Worm (Caenorhabditis elegans): ENCODE data around the gene tir-1.

tir-1 gene

DNA sequence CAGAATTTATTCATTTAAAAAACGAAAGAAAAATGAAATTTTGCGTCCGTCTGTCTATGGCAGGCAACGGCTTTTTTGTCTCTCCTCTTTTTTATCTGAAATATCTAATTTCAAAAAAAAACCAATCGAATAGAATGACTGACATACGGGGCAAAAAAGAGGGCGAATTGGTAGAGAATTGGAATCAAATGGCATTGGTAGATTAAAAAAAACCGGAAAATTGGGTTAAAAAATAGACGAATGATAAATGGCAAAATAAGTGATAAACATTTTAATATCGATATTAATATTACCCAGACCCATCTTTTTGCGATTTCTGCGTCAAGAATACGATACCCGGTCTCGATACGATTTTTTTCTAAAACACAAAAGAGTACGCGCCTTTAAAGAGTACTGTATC lies at the start of gene tir-1:
tir-1 (minus strand) TSS at position 101 of the 400 bp plus-strand sequence.
- TF ChIP-seq mep-1 (tag; optimal IDR thresholded peaks at IDR 0.05) (no peak), M03D4.4 (tag; optimal IDR thresholded peaks at IDR 0.05) (no peak), ztf-11 (tag; optimal IDR thresholded peaks at IDR 0.05) (no peak), drap-1 (GFP tag; optimal IDR thresholded peaks at IDR 0.05) (no peak), unc-62 (GFP tag; optimal IDR thresholded peaks at IDR 0.05) (no peak), mls-2 (tag; optimal IDR thresholded peaks at IDR 0.05) (no peak), pha-4 (tag; optimal IDR thresholded peaks at IDR 0.05) (no peak), nhr-28 (tag; optimal IDR thresholded peaks at IDR 0.05) (no peak), nhr-76 (tag; optimal IDR thresholded peaks at IDR 0.05) (no peak), flh-1 (GFP tag; optimal IDR thresholded peaks at IDR 0.05) (no peak), lin-13 (tag; optimal IDR thresholded peaks at IDR 0.05) (no peak), tbx-8 (GFP tag; optimal IDR thresholded peaks at IDR 0.05) (no peak), snpc-4 (tag; optimal IDR thresholded peaks at IDR 0.05) (no peak), mab-5 (tag; optimal IDR thresholded peaks at IDR 0.05) (no peak), ceh-43 (GFP tag; optimal IDR thresholded peaks at IDR 0.05) (no peak)

- TF ChIP-seq ces-1 (GFP tag; optimal IDR thresholded peaks at IDR 0.05) (no peak), mls-2 (tag; optimal IDR thresholded peaks at IDR 0.05) (no peak), sptf-1 (tag; optimal IDR thresholded peaks at IDR 0.05) (no peak), ceh-83 (GFP tag; optimal IDR thresholded peaks at IDR 0.05) (no peak), M03D4.4 (tag; optimal IDR thresholded peaks at IDR 0.05) (no peak)
Observed at ce11 chrIII:3935808-3936207, 34.4 kb upstream of the tir-1 start, which contains the start of gene npl-10. Gene npl-10, minus strand, starts transcription at chrIII:3935908.

DNA sequence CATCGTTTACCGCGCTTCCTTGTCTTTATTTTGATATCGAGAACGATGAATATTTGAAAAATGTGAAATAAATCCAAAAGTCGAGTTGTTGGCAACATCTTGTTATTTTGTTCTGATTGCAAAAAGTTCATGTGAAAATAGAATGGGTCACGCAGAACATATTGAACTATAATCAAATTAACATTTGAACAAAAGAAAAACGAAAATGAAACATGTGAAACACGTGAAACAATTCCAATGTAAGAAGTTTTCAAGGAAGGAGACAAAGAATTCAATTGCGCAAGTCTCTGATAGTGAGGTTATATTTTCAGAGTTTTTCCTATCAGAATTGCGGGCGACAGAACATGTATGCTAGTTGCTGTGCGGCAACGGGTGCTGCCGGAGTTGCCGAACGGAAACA lies 30.0 kb upstream of the tir-1 start, which contains the start of gene F37A8.2:
F37A8.2 (minus strand) TSS at position 101 of the 400 bp plus-strand sequence.
- TF ChIP-seq ham-2 (GFP tag; optimal IDR thresholded peaks at IDR 0.05) (no peak), lin-32 (GFP tag; optimal IDR thresholded peaks at IDR 0.05) (no peak), flh-1 (GFP tag; optimal IDR thresholded peaks at IDR 0.05) (no peak), unc-39 (tag; optimal IDR thresholded peaks at IDR 0.05) (no peak), mep-1 (tag; optimal IDR thresholded peaks at IDR 0.05) (no peak), sptf-1 (tag; optimal IDR thresholded peaks at IDR 0.05) (no peak), unc-62 (GFP tag; optimal IDR thresholded peaks at IDR 0.05) (no peak), ceh-39 (tag; optimal IDR thresholded peaks at IDR 0.05) (no peak), mls-2 (tag; optimal IDR thresholded peaks at IDR 0.05) (no peak), cnd-1 (tag; optimal IDR thresholded peaks at IDR 0.05) (no peak), drap-1 (GFP tag; optimal IDR thresholded peaks at IDR 0.05) (no peak)

DNA sequence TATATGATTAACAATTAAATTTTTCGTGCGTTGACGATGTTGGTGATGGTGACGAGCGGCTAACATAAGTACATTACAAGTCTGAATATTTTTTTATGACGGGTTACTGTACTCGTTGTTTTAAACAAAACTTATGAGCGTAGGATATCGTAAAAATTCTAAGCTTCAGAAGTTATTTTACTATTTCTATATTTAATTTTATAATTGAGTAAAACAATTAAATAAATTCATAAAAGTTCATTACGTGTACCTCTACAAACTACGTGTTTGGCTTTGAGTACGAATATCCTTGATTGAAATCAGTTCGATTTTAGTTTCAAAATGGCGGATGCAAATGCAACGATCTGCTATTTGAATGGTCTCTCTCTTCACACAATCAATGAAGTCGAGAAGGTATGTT lies 26.7 kb upstream of the tir-1 start, which contains the start of gene F37A8.1:
F37A8.1 (plus strand) TSS at position 301 of the 400 bp plus-strand sequence.
- no peak for TF ChIP-seq nhr-237 (tag; optimal IDR thresholded peaks at IDR 0.05)
- no peak for TF ChIP-seq unc-120 (tag; optimal IDR thresholded peaks at IDR 0.05; ENCODE audit: poor library complexity, severe bottlenecking)
- TF ChIP-seq elt-1 (tag; optimal IDR thresholded peaks at IDR 0.05; ENCODE audit: borderline replicate concordance, insufficient read depth): no peak
- no peak for TF ChIP-seq bed-3 (GFP tag; optimal IDR thresholded peaks at IDR 0.05)
- TF ChIP-seq M03D4.4 (tag; optimal IDR thresholded peaks at IDR 0.05): no peak
- no peak for TF ChIP-seq lsy-2 (tag; optimal IDR thresholded peaks at IDR 0.05)
- TF ChIP-seq mls-2 (tag; optimal IDR thresholded peaks at IDR 0.05): no peak
- TF ChIP-seq zip-8 (tag; optimal IDR thresholded peaks at IDR 0.05): no peak
- TF ChIP-seq hlh-1 (tag; optimal IDR thresholded peaks at IDR 0.05): no peak
- no peak for TF ChIP-seq nhr-28 (tag; optimal IDR thresholded peaks at IDR 0.05)
- no peak for TF ChIP-seq nhr-12 (tag; optimal IDR thresholded peaks at IDR 0.05)
- TF ChIP-seq nhr-2 (tag; optimal IDR thresholded peaks at IDR 0.05): no peak
- no peak for TF ChIP-seq drap-1 (GFP tag; optimal IDR thresholded peaks at IDR 0.05)
- TF ChIP-seq sem-2 (GFP tag; optimal IDR thresholded peaks at IDR 0.05): no peak

DNA sequence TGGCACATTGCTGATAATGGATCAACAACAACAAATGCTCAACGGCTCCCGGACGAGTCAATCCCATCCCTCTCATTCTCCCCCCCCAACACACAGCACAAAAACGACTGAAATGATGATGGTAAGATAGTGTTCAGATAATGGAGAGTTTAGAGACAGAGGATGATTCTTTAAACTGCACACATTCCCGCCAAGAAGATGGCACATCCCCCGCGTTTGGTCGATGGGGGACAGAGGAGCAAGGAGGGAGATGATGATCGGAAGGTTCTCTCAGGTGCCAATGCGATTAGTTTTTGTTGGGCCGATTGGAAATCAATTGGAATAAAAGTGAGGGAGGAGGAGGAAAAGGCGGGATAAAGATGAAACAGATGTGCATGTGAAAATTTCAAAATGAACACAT lies 26.0 kb upstream of the tir-1 start:
- TF ChIP-seq snpc-4 (tag; optimal IDR thresholded peaks at IDR 0.05): no peak
- TF ChIP-seq ces-1 (GFP tag; optimal IDR thresholded peaks at IDR 0.05): no peak
- no peak for TF ChIP-seq ceh-43 (GFP tag; optimal IDR thresholded peaks at IDR 0.05)
- TF ChIP-seq unc-62 (GFP tag; optimal IDR thresholded peaks at IDR 0.05): peak; percentile 48
- TF ChIP-seq M03D4.4 (tag; optimal IDR thresholded peaks at IDR 0.05): no peak
- TF ChIP-seq drap-1 (GFP tag; optimal IDR thresholded peaks at IDR 0.05): no peak
- TF ChIP-seq unc-120 (tag; optimal IDR thresholded peaks at IDR 0.05; ENCODE audit: poor library complexity, severe bottlenecking): peak; percentile 93
- TF ChIP-seq nhr-76 (tag; optimal IDR thresholded peaks at IDR 0.05): no peak
- no peak for TF ChIP-seq elt-3 (tag; optimal IDR thresholded peaks at IDR 0.05)
- peak; percentile 49 for TF ChIP-seq hlh-1 (tag; optimal IDR thresholded peaks at IDR 0.05)
- no peak for TF ChIP-seq blmp-1 (tag; optimal IDR thresholded peaks at IDR 0.05)
- no peak for TF ChIP-seq cnd-1 (tag; optimal IDR thresholded peaks at IDR 0.05)
- TF ChIP-seq nhr-12 (tag; optimal IDR thresholded peaks at IDR 0.05): no peak
- TF ChIP-seq zip-8 (tag; optimal IDR thresholded peaks at IDR 0.05): no peak
- no peak for TF ChIP-seq unc-39 (tag; optimal IDR thresholded peaks at IDR 0.05)
- TF ChIP-seq tbx-8 (GFP tag; optimal IDR thresholded peaks at IDR 0.05): no peak
- no peak for TF ChIP-seq nhr-28 (tag; optimal IDR thresholded peaks at IDR 0.05)
- TF ChIP-seq nhr-237 (tag; optimal IDR thresholded peaks at IDR 0.05): no peak
- TF ChIP-seq lin-13 (tag; optimal IDR thresholded peaks at IDR 0.05): no peak
- no peak for TF ChIP-seq lin-32 (GFP tag; optimal IDR thresholded peaks at IDR 0.05)
- TF ChIP-seq ham-2 (GFP tag; optimal IDR thresholded peaks at IDR 0.05): no peak
- TF ChIP-seq mab-5 (tag; optimal IDR thresholded peaks at IDR 0.05): no peak
- no peak for TF ChIP-seq mls-2 (tag; optimal IDR thresholded peaks at IDR 0.05)
- no peak for TF ChIP-seq ceh-39 (tag; optimal IDR thresholded peaks at IDR 0.05)
- TF ChIP-seq nhr-2 (tag; optimal IDR thresholded peaks at IDR 0.05): no peak
- no peak for TF ChIP-seq pha-4 (tag; optimal IDR thresholded peaks at IDR 0.05)

Measured in whole organism, mixed stage, embryonic.